Fruit fly (Drosophila melanogaster) whole organism: ENCODE measurements around the gene dsx.

Experiments
- CG8478 ChIP-seq: fragments of >200 bp; optimal IDR thresholded peaks from 2 replicates; lab custom pipeline; 2018; ENCODE audit warnings: inconsistent platforms
- Dll ChIP-seq: fragments of >200 bp; optimal IDR thresholded peaks from 2 replicates; lab custom pipeline; 2017
- pan ChIP-seq: fragments of >200 bp; optimal IDR thresholded peaks from 2 replicates; lab custom pipeline; 2017
- psq ChIP-seq: fragments of >200 bp; optimal IDR thresholded peaks from 2 replicates; lab custom pipeline; 2017
- usp ChIP-seq: fragments of >200 bp; optimal IDR thresholded peaks from 2 replicates; lab custom pipeline; 2017; ENCODE audit warnings: missing biosample characterization, missing genetic modification characterization, mixed read lengths

dm6 chr3R:7967347-7967746 lies at the start of gene dsx:
- TF ChIP-seq usp (GFP tag; lab: Kevin White, UChicago) (no peak), Dll (no peak), psq (lab: Kevin White, UChicago) (no peak), pan (no peak), CG8478 (lab: Kevin White, UChicago) (no peak)
